Worm (Caenorhabditis elegans): ENCODE measurements around the gene C29H12.6.
A peak's percentile ranks its signal among the peaks of the same experiment; 100 is the strongest.

The C29H12.6 gene

DNA sequence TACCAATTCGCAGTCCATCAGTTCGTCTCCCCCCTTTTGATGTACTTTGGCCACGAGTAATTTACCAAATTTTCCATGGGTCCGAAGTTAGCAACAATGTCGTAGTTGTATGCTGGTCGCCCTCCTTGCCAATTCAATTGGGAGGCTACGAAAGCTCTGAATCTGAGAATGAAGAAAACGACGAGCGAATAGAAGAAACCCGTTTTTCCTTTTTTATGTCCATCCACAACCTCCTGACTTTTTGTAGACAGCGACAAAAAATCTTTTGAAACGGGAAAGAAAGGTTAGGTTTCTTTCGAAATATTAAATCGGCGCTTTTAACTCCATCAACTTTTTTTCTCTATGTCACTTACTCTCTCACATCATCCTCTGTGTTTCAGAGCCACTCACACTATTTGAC is 24.5 kb upstream of the C29H12.6 start:
- TF ChIP-seq K02D7.2 (tag; optimal IDR thresholded peaks at IDR 0.05): no peak
- TF ChIP-seq unc-42 (tag; optimal IDR thresholded peaks at IDR 0.05): peak; percentile 53

DNA sequence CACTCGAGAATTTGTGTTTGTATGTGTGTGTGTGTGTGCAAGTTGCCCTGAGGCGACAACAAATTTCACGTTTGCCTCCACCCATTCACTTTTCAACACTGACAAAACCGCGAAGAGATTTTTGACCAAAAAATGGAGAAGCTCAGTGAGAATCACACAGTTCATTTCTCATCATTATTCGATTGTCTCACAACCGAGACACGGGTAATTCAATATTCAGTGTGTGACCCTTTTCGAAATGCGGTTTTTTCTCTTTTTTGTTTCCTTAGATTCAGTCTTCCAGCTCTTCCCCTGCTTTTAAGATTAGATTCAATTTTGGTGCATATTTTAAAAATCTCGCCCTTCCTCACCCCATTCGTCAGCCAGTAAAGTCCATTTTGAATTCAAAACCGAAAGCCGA is 21.4 kb upstream of the C29H12.6 start:
- TF ChIP-seq C08G9.2 (tag; optimal IDR thresholded peaks at IDR 0.05) (no peak), unc-42 (tag; optimal IDR thresholded peaks at IDR 0.05) (peak; percentile 69), pqm-1 (tag; optimal IDR thresholded peaks at IDR 0.05) (no peak), ceh-30 (tag; optimal IDR thresholded peaks at IDR 0.05) (no peak), lim-6 (tag; optimal IDR thresholded peaks at IDR 0.05) (no peak), fkh-10 (GFP tag; optimal IDR thresholded peaks at IDR 0.05) (no peak), ztf-16 (tag; optimal IDR thresholded peaks at IDR 0.05) (no peak)

DNA sequence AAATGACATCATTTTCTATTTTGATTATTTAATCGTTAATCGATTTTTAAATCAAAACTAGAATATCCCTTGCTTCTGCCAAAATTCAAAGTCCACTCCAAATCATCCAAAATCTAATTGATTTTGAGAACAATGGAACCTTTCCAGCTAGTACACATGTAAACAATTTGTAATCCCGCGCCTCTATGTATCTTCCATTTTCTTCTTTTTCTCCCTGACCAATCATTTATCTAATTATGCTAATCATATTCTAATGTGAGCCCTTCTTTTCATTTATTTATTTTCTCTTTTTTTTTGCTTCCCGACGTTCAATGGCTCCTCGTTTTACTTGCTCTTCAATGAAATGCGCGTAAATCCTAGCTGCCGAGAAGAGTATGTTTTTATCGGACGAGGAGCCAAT is 20.1 kb upstream of the C29H12.6 start:
- TF ChIP-seq unc-42 (tag; optimal IDR thresholded peaks at IDR 0.05): peak; percentile 71
- TF ChIP-seq ceh-2 (tag; optimal IDR thresholded peaks at IDR 0.05): no peak

DNA sequence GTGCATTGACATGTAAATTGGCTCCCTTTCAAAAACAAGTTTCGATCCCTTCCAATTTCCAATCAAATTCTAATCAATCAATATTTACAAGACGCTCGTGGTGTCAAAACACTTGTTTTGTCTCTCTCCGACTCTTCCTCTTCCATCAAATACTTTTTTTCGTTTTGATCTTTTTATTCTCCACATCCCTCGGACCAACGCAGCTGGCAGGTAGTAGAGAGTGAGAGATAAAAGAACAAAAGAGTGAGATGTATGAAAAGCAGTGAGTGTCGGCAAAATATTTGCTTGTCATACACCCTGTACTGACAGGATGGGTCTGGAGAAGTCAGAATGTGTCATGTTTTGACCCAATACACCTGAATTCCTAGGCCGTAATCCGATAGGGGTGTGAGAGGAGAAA is 18.6 kb upstream of the C29H12.6 start:
- TF ChIP-seq rnt-1 (tag; optimal IDR thresholded peaks at IDR 0.05): peak; percentile 3
- TF ChIP-seq ceh-18 (tag; optimal IDR thresholded peaks at IDR 0.05): peak; percentile 37
- TF ChIP-seq unc-55 (GFP tag; optimal IDR thresholded peaks at IDR 0.05): peak; percentile 71
- no peak for TF ChIP-seq sox-4 (tag; optimal IDR thresholded peaks at IDR 0.05)

DNA sequence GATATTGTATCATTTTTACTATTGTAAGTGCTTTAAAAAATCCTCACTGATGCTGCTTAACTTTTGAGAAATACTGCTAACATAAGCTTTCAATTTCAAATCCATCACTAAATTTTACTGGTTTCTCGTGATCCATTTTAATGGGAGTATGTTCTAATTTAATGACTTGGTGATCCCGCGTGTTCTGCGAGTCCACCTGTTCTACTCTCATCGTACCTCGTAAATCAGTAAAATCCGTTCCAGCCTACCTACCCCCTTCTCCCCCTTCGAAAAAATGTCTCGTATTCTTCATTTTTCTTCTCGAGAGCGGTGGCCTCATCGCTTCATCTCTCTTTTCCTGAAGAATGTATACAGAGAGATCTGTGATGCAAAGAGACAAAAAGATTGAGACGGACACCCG is 17.5 kb upstream of the C29H12.6 start:
- TF ChIP-seq ceh-14 (tag; optimal IDR thresholded peaks at IDR 0.05) (no peak), zip-5 (tag; optimal IDR thresholded peaks at IDR 0.05) (no peak), unc-55 (GFP tag; optimal IDR thresholded peaks at IDR 0.05) (no peak), pax-1 (tag; optimal IDR thresholded peaks at IDR 0.05) (no peak), sox-2 (GFP tag; IDR thresholded peaks at IDR 0.05) (no peak)

DNA sequence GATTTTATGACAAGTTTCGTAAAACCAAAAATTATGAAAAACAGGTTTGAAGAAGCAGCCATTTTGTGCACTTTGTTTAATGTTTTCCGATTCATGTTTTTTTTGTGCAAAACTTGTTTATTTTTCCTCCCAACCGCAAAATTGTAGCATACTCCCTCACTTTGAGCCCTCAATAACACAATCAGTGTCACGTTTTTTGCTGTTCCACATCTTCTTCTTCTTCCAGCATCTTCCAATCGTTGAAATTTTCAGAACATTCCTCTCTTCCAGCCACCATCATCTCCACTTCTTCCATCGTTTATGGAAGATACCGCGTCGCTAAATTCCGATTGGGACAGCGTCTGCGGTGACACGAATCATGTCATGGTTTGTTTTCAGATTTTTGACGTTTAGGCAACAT is 14.5 kb upstream of the C29H12.6 start, which contains the start of gene abts-3:
abts-3 (plus strand) TSS at position 301 of the 400 bp plus-strand sequence.
- TF ChIP-seq ama-1 (optimal IDR thresholded peaks at IDR 0.05) (no peak), ttx-3 (tag; optimal IDR thresholded peaks at IDR 0.05) (no peak), eyg-1 (tag; optimal IDR thresholded peaks at IDR 0.05) (no peak), dve-1 (tag; optimal IDR thresholded peaks at IDR 0.05) (no peak), tbx-2 (tag; optimal IDR thresholded peaks at IDR 0.05) (no peak), pros-1 (tag; optimal IDR thresholded peaks at IDR 0.05) (no peak), C08G9.2 (tag; optimal IDR thresholded peaks at IDR 0.05) (no peak), ceh-22 (tag; optimal IDR thresholded peaks at IDR 0.05) (no peak)

DNA sequence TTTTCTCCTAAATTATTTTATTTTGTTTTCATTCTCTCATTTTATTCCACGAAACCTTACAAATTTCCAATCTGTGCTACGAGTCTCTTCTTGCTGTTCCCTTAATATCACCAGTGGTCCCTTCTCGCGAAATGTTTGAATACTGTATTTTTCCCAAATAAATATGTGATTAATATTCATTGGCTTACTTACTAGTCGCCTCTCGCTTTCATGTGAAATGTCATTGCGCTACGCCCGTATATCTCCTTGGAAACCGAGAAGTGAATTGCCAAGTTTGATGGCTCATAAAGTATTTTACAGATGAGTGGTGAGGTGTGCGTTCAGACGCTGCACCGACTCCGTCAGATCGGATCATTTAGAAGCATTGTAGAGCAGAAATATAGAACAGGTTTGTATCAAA is 7.2 kb upstream of the C29H12.6 start, which contains the start of gene rars-2:
rars-2 (plus strand) TSS at position 301 of the 400 bp plus-strand sequence.
- no peak for TF ChIP-seq nhr-232 (tag; optimal IDR thresholded peaks at IDR 0.05)
- TF ChIP-seq ceh-30 (tag; optimal IDR thresholded peaks at IDR 0.05): no peak
- no peak for TF ChIP-seq mec-3 (tag; optimal IDR thresholded peaks at IDR 0.05; ENCODE audit: borderline replicate concordance)
- no peak for TF ChIP-seq elt-4 (tag; optimal IDR thresholded peaks at IDR 0.05)
- TF ChIP-seq K02D7.2 (tag; optimal IDR thresholded peaks at IDR 0.05): no peak
- no peak for TF ChIP-seq pqm-1 (tag; optimal IDR thresholded peaks at IDR 0.05)
- no peak for TF ChIP-seq unc-86 (tag; optimal IDR thresholded peaks at IDR 0.05)
- no peak for TF ChIP-seq pha-2 (tag; optimal IDR thresholded peaks at IDR 0.05)

DNA sequence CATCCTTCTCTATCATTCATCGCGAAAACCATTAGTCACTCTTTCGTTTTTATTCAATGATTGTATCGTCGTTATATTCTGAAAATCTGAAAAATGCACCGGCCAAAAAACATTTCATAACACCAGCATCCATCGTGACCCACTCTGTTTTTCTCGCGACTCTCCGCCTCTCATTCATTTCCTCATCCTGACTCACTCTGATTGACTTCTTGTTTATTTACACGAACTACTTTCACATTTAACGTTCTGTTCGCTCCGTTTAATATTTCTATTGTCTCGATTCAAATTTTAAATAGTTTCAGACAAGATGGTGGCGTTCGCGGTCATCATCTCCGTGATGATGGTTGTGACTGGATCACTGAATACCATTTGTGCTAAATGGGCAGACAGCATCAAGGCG is 5.5 kb upstream of the C29H12.6 start, which contains the start of gene C29H12.2:
C29H12.2 (plus strand) TSS at position 297 of the 400 bp plus-strand sequence.
- TF ChIP-seq hlh-15 (tag; optimal IDR thresholded peaks at IDR 0.05): no peak

All from whole organism, late embryonic.